Fruit fly (Drosophila melanogaster) whole organism, embryonic: ENCODE measurements around the gene CG12947.

Experiments used
- Bgb ChIP-seq: fragments of 200-800 bp; sonication (Bioruptor generic); IDR thresholded peaks from 2 replicates; pipeline ENCODE4 v1.3.6; 2022; ENCODE audit warnings: missing biosample characterization, missing genetic modification characterization; ENCODE audit not compliant: partially characterized antibody
- CG1024 ChIP-seq: fragments of 200-800 bp; sonication (Bioruptor generic); IDR thresholded peaks from 2 replicates; pipeline ENCODE4 v1.3.6; 2022; ENCODE audit warnings: missing biosample characterization, missing genetic modification characterization
- CG11093 ChIP-seq: fragments of 200-800 bp; sonication (Bioruptor generic); IDR thresholded peaks from 3 replicates; pipeline ENCODE4 v1.3.6; 2022; ENCODE audit warnings: missing biosample characterization, missing genetic modification characterization
- CG11247 ChIP-seq: fragments of 200-800 bp; sonication (Bioruptor generic); IDR thresholded peaks from 2 replicates; pipeline ENCODE4 v1.3.6; 2022; ENCODE audit warnings: missing biosample characterization, missing genetic modification characterization
- CG11504 ChIP-seq: fragments of 200-800 bp; sonication (Bioruptor generic); optimal IDR thresholded peaks from 3 replicates; lab custom pipeline; 2019; ENCODE audit warnings: missing biosample characterization, mild to moderate bottlenecking, missing genetic modification characterization, moderate library complexity
- CG11723 ChIP-seq: fragments of 200-800 bp; sonication (Bioruptor generic); optimal IDR thresholded peaks from 2 replicates; lab custom pipeline; 2017; ENCODE audit warnings: missing biosample characterization, mild to moderate bottlenecking, missing genetic modification characterization
- CG12155 ChIP-seq: fragments of 200-800 bp; sonication (Bioruptor generic); optimal IDR thresholded peaks from 3 replicates; lab custom pipeline; 2016; ENCODE audit warnings: missing biosample characterization, missing genetic modification characterization
- CG13624 ChIP-seq: fragments of 200-800 bp; sonication (Bioruptor generic); optimal IDR thresholded peaks from 2 replicates; lab custom pipeline; 2016; ENCODE audit warnings: missing biosample characterization, missing genetic modification characterization
- CG14050 ChIP-seq: fragments of 200-800 bp; sonication (Bioruptor generic); IDR thresholded peaks from 3 replicates; pipeline ENCODE4 v1.3.6; 2022; ENCODE audit warnings: missing biosample characterization, missing genetic modification characterization
- CG15601 ChIP-seq: fragments of 200-800 bp; sonication (Bioruptor generic); optimal IDR thresholded peaks from 3 replicates; lab custom pipeline; 2019; ENCODE audit warnings: missing biosample characterization, mild to moderate bottlenecking, missing genetic modification characterization, moderate library complexity
- CG16779 ChIP-seq: fragments of 200-800 bp; sonication (Bioruptor generic); IDR thresholded peaks from 2 replicates; pipeline ENCODE4 v1.3.6; 2022; ENCODE audit warnings: missing biosample characterization, missing genetic modification characterization
- CG17385 ChIP-seq: fragments of 200-800 bp; sonication (Bioruptor generic); optimal IDR thresholded peaks from 3 replicates; lab custom pipeline; 2018; ENCODE audit warnings: missing biosample characterization, mild to moderate bottlenecking, missing genetic modification characterization
- CG17829 ChIP-seq: fragments of 200-800 bp; optimal IDR thresholded peaks from 2 replicates; lab custom pipeline; 2019; ENCODE audit warnings: missing biosample characterization, mild to moderate bottlenecking, missing genetic modification characterization, moderate library complexity
- CG2875 ChIP-seq: fragments of 200-800 bp; sonication (Bioruptor generic); optimal IDR thresholded peaks from 2 replicates; lab custom pipeline; 2017; ENCODE audit warnings: missing biosample characterization, mild to moderate bottlenecking, missing genetic modification characterization, missing genetic modification reagents
- CG3163 ChIP-seq: fragments of 200-800 bp; sonication (Bioruptor generic); optimal IDR thresholded peaks from 3 replicates; lab custom pipeline; 2016; ENCODE audit warnings: missing biosample characterization, missing genetic modification characterization
- CG32772 ChIP-seq: fragments of 200-800 bp; sonication (Bioruptor generic); IDR thresholded peaks from 2 replicates; pipeline ENCODE4 v1.3.6; 2022; ENCODE audit warnings: missing biosample characterization, missing genetic modification characterization
- CG3407 ChIP-seq: fragments of 200-800 bp; sonication (Bioruptor generic); optimal IDR thresholded peaks from 2 replicates; lab custom pipeline; 2018; ENCODE audit warnings: missing biosample characterization, mild to moderate bottlenecking, missing genetic modification characterization
- CG3995 ChIP-seq: fragments of 200-800 bp; sonication (Bioruptor generic); optimal IDR thresholded peaks from 3 replicates; lab custom pipeline; 2016; ENCODE audit warnings: missing biosample characterization, missing genetic modification characterization
- CG5245 ChIP-seq: fragments of 200-800 bp; sonication (Bioruptor generic); optimal IDR thresholded peaks from 3 replicates; lab custom pipeline; 2016; ENCODE audit warnings: missing biosample characterization, missing genetic modification characterization
- CG6689 ChIP-seq: fragments of 200-800 bp; sonication (Bioruptor generic); IDR thresholded peaks from 2 replicates; pipeline ENCODE4 v1.3.6; 2022; ENCODE audit warnings: missing biosample characterization, missing genetic modification characterization
- CG6854 ChIP-seq: fragments of 200-800 bp; sonication (Bioruptor generic); optimal IDR thresholded peaks from 3 replicates; lab custom pipeline; 2017; ENCODE audit warnings: missing biosample characterization, mild to moderate bottlenecking, missing genetic modification characterization
- CG7271 ChIP-seq: fragments of 200-800 bp; sonication (Bioruptor generic); optimal IDR thresholded peaks from 2 replicates; lab custom pipeline; 2018; ENCODE audit warnings: missing biosample characterization, mild to moderate bottlenecking, missing genetic modification characterization, moderate library complexity
- CG7556 ChIP-seq: fragments of 200-800 bp; sonication (Bioruptor generic); optimal IDR thresholded peaks from 2 replicates; lab custom pipeline; 2017; ENCODE audit warnings: missing biosample characterization, mild to moderate bottlenecking, missing genetic modification characterization
- CTCF ChIP-seq: fragments of 200-800 bp; sonication (Bioruptor generic); optimal IDR thresholded peaks from 2 replicates; lab custom pipeline; 2017; ENCODE audit warnings: missing biosample characterization, mild to moderate bottlenecking, missing genetic modification characterization, moderate library complexity
- D19B ChIP-seq: fragments of 200-800 bp; sonication (Bioruptor generic); optimal IDR thresholded peaks from 2 replicates; lab custom pipeline; 2017; ENCODE audit warnings: missing biosample characterization, mild to moderate bottlenecking, missing genetic modification characterization
- E2f2 ChIP-seq: fragments of 200-800 bp; sonication (Bioruptor generic); IDR thresholded peaks from 2 replicates; pipeline ENCODE4 v1.3.6; 2022; ENCODE audit warnings: missing biosample characterization, missing genetic modification characterization
- Hand ChIP-seq: fragments of 200-800 bp; sonication (Bioruptor generic); optimal IDR thresholded peaks from 2 replicates; lab custom pipeline; 2017; ENCODE audit warnings: mild to moderate bottlenecking, missing biosample characterization, missing genetic modification reagents, missing genetic modification characterization
- Hr3 ChIP-seq: fragments of 200-800 bp; sonication (Bioruptor generic); optimal IDR thresholded peaks from 3 replicates; lab custom pipeline; 2016; ENCODE audit warnings: missing biosample characterization, missing genetic modification characterization
- MESR4 ChIP-seq: fragments of 200-800 bp; sonication (Bioruptor generic); optimal IDR thresholded peaks from 2 replicates; lab custom pipeline; 2018; ENCODE audit warnings: missing biosample characterization, mild to moderate bottlenecking, missing genetic modification characterization, moderate library complexity
- NC2α ChIP-seq: fragments of 200-800 bp; sonication (Bioruptor generic); optimal IDR thresholded peaks from 2 replicates; lab custom pipeline; 2016; ENCODE audit warnings: missing biosample characterization, missing genetic modification characterization
- Neu2 ChIP-seq: fragments of 200-800 bp; sonication (Bioruptor generic); optimal IDR thresholded peaks from 3 replicates; lab custom pipeline; 2016; ENCODE audit warnings: missing biosample characterization, missing genetic modification characterization, borderline replicate concordance
- ab ChIP-seq: fragments of 200-800 bp; sonication (Bioruptor generic); optimal IDR thresholded peaks from 2 replicates; lab custom pipeline; 2016; ENCODE audit warnings: missing biosample characterization, missing genetic modification characterization
- bab2 ChIP-seq: fragments of 200-800 bp; sonication (Bioruptor generic); optimal IDR thresholded peaks from 2 replicates; lab custom pipeline; 2016; ENCODE audit warnings: missing biosample characterization, missing genetic modification characterization
- bigmax ChIP-seq: fragments of 200-800 bp; sonication (Bioruptor generic); optimal IDR thresholded peaks from 2 replicates; lab custom pipeline; 2018; ENCODE audit warnings: missing biosample characterization, mild to moderate bottlenecking, missing genetic modification characterization
- chm ChIP-seq: fragments of 200-800 bp; sonication (Bioruptor generic); IDR thresholded peaks from 2 replicates; pipeline ENCODE4 v1.3.6; 2022; ENCODE audit warnings: missing biosample characterization, missing genetic modification characterization
- corto ChIP-seq: fragments of 200-800 bp; sonication (Bioruptor generic); optimal IDR thresholded peaks from 2 replicates; lab custom pipeline; 2016; ENCODE audit warnings: missing biosample characterization, mild to moderate bottlenecking, missing genetic modification characterization, moderate library complexity
- crp ChIP-seq, 2 experiments: fragments of 200-800 bp; sonication (Bioruptor generic); optimal IDR thresholded peaks; 2 replicates in 1 of 2; 3 replicates in 1 of 2; lab custom pipeline; 2017; ENCODE audit warnings: missing biosample characterization in 2 of 2, missing genetic modification characterization in 2 of 2, mild to moderate bottlenecking in 1 of 2, moderate library complexity in 1 of 2
- inv ChIP-seq: fragments of 200-800 bp; sonication (Bioruptor generic); IDR thresholded peaks from 2 replicates; pipeline ENCODE4 v1.3.6; 2022; ENCODE audit warnings: missing biosample characterization, missing genetic modification characterization; ENCODE audit not compliant: partially characterized antibody
- lbe ChIP-seq: fragments of 200-800 bp; sonication (Bioruptor generic); optimal IDR thresholded peaks from 2 replicates; lab custom pipeline; 2016; ENCODE audit warnings: missing biosample characterization, mild to moderate bottlenecking, missing genetic modification characterization
- lilli ChIP-seq: fragments of 200-800 bp; sonication (Bioruptor generic); optimal IDR thresholded peaks from 3 replicates; lab custom pipeline; 2016; ENCODE audit warnings: missing biosample characterization, missing genetic modification characterization
- mam ChIP-seq: fragments of 200-800 bp; sonication (Bioruptor generic); optimal IDR thresholded peaks from 3 replicates; lab custom pipeline; 2016; ENCODE audit warnings: missing biosample characterization, missing genetic modification characterization
- mld ChIP-seq: fragments of 200-800 bp; sonication (Bioruptor generic); IDR thresholded peaks from 3 replicates; pipeline ENCODE4 v1.3.6; 2022; ENCODE audit warnings: missing biosample characterization, missing genetic modification characterization; ENCODE audit not compliant: partially characterized antibody
- nau ChIP-seq: fragments of 200-800 bp; sonication (Bioruptor generic); optimal IDR thresholded peaks from 3 replicates; lab custom pipeline; 2017; ENCODE audit warnings: missing biosample characterization, mild to moderate bottlenecking, missing genetic modification characterization, missing genetic modification reagents
- nom ChIP-seq: fragments of 200-800 bp; sonication (Bioruptor generic); optimal IDR thresholded peaks from 2 replicates; lab custom pipeline; 2017; ENCODE audit warnings: missing biosample characterization, missing genetic modification characterization, mild to moderate bottlenecking, moderate library complexity, missing genetic modification reagents
- p53 ChIP-seq: fragments of 200-800 bp; sonication (Bioruptor generic); optimal IDR thresholded peaks from 2 replicates; lab custom pipeline; 2016; ENCODE audit warnings: missing biosample characterization, missing genetic modification characterization
- pb ChIP-seq: fragments of 200-800 bp; sonication (Bioruptor generic); optimal IDR thresholded peaks from 3 replicates; lab custom pipeline; 2016; ENCODE audit warnings: missing biosample characterization, missing genetic modification characterization
- scrt ChIP-seq: fragments of 200-800 bp; sonication (Bioruptor generic); optimal IDR thresholded peaks from 2 replicates; lab custom pipeline; 2018; ENCODE audit warnings: missing biosample characterization, mild to moderate bottlenecking, missing genetic modification characterization, moderate library complexity
- sens-2 ChIP-seq: fragments of 200-800 bp; sonication (Bioruptor generic); IDR thresholded peaks from 2 replicates; pipeline ENCODE4 v1.3.6; 2022; ENCODE audit warnings: missing biosample characterization, missing genetic modification characterization
- tap ChIP-seq: fragments of 200-800 bp; optimal IDR thresholded peaks from 3 replicates; lab custom pipeline; 2019; ENCODE audit warnings: missing biosample characterization, mild to moderate bottlenecking, missing genetic modification characterization, moderate library complexity
- wek ChIP-seq: fragments of 200-800 bp; sonication (Bioruptor generic); optimal IDR thresholded peaks from 3 replicates; lab custom pipeline; 2018; ENCODE audit warnings: missing biosample characterization, mild to moderate bottlenecking, missing genetic modification characterization, moderate library complexity
- yki ChIP-seq: fragments of >200 bp; optimal IDR thresholded peaks from 3 replicates; lab custom pipeline; 2018

CG12947 gene

DNA sequence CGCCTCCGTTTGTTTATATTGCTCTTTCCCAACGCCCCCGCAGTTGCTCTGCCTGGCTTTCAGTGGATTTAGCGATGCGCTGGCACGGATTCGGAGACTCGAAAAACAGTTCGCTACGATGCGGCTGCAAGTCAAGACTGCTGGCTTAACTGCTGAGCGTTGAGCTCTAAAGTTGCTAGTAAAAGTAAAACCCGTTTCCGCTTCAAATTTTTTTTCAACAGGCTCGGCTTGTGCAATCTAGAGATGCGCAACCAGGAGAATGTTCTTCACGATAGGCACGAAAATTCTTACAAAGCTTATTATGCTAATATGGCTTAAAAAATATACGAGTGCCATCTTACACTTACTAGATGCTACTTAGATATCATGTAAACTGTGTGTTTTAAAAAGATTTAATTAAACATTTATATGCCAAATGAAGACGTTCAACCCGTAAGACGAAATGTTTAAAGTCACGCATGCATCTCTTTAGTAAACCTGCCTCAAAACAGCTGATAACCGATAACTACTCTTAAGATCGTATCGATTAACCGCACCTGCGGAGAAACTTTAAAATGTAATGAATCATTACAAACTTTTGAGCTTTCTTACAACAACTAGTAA lies 32.5 kb upstream of the CG12947 start, which contains the start of gene CG12948 (continued):
- TF ChIP-seq CG13624 (GFP tag; lab: Kevin White, UChicago), result peak; percentile 66
- no peak for TF ChIP-seq sens-2 (GFP tag; lab: Robert Waterston, UW)
- peak; percentile 49 for TF ChIP-seq corto (GFP tag; lab: Kevin White, UChicago)
- peak; percentile 39 for TF ChIP-seq CG12155 (GFP tag; lab: Kevin White, UChicago)
- peak; percentile 82 for TF ChIP-seq MESR4 (GFP tag; lab: Kevin White, UChicago)
- TF ChIP-seq CG6689, result no peak
- TF ChIP-seq CG11504 (tag; lab: Kevin White, UChicago), result no peak
- no peak for TF ChIP-seq bigmax (GFP tag; lab: Kevin White, UChicago)
- no peak for TF ChIP-seq tap (tag; lab: Kevin White, UChicago)
- TF ChIP-seq CG17829 (tag; lab: Kevin White, UChicago), result peak; percentile 57
- TF ChIP-seq p53, result no peak
- TF ChIP-seq nom (GFP tag; lab: Kevin White, UChicago), result peak; percentile 65
- no peak for TF ChIP-seq Hand
- TF ChIP-seq CG5245 (GFP tag; lab: Kevin White, UChicago), result peak; percentile 25
- peak; percentile 64 for TF ChIP-seq lbe (GFP tag; lab: Kevin White, UChicago)
- no peak for TF ChIP-seq D19B
- no peak for TF ChIP-seq CG6854 (GFP tag; lab: Kevin White, UChicago)
- no peak for TF ChIP-seq Neu2 (GFP tag; lab: Kevin White, UChicago)
- peak; percentile 72 for TF ChIP-seq lilli (GFP tag; lab: Kevin White, UChicago)
- TF ChIP-seq CG14050 (GFP tag; lab: Robert Waterston, UW), result no peak; the same call in 2 of the 3 replicates
- no peak for TF ChIP-seq NC2α (GFP tag; lab: Kevin White, UChicago)
- peak; percentile 60 for TF ChIP-seq mam (GFP tag; lab: Kevin White, UChicago)
- TF ChIP-seq scrt, result no peak
- no peak for TF ChIP-seq CG3163 (GFP tag; lab: Kevin White, UChicago)
- peak; percentile 78 for TF ChIP-seq Bgb (GFP tag; lab: Robert Waterston, UW)
- no peak for TF ChIP-seq CG16779 (GFP tag; lab: Robert Waterston, UW)
- no peak for TF ChIP-seq E2f2 (GFP tag; lab: Robert Waterston, UW)
- TF ChIP-seq CG3407 (GFP tag; lab: Kevin White, UChicago), result no peak
- no peak for TF ChIP-seq pb
- TF ChIP-seq CG7556 (GFP tag; lab: Kevin White, UChicago), result no peak
- TF ChIP-seq CG1024 (GFP tag; lab: Robert Waterston, UW), result no peak
- TF ChIP-seq CG15601 (tag; lab: Kevin White, UChicago), result no peak
- TF ChIP-seq CG17385 (GFP tag; lab: Kevin White, UChicago), result peak; percentile 56
- TF ChIP-seq CG11723 (GFP tag; lab: Kevin White, UChicago), result no peak
- TF ChIP-seq mld (GFP tag; lab: Robert Waterston, UW), result peak; percentile 79; the same call in 1 of the 3 replicates
- no peak for TF ChIP-seq wek (GFP tag; lab: Kevin White, UChicago)
- TF ChIP-seq nau, result no peak
- TF ChIP-seq CTCF, result no peak
- peak; percentile 18; the same call in 1 of the 2 replicates for TF ChIP-seq CG11247 (GFP tag; lab: Robert Waterston, UW)
- peak; percentile 52 for TF ChIP-seq CG3995 (GFP tag; lab: Kevin White, UChicago)
- no peak for TF ChIP-seq yki
- TF ChIP-seq CG7271 (tag; lab: Kevin White, UChicago), result peak; percentile 5
- no peak for TF ChIP-seq ab
- TF ChIP-seq CG32772 (GFP tag; lab: Robert Waterston, UW), result no peak; the same call in 1 of the 2 replicates
- peak; percentile 81 for TF ChIP-seq inv (GFP tag; lab: Robert Waterston, UW)
- TF ChIP-seq bab2 (GFP tag; lab: Kevin White, UChicago), result no peak
- peak; percentile 11 for TF ChIP-seq CG2875 (GFP tag; lab: Kevin White, UChicago)
- peak; percentile 22 for TF ChIP-seq Hr3 (GFP tag; lab: Kevin White, UChicago)
- TF ChIP-seq CG11093 (GFP tag; lab: Robert Waterston, UW), result 0 out of 3 replicates have a peak, but pooled peaks have one; percentile 27
- no peak for TF ChIP-seq chm
- peak; percentile 38 to 86 for TF ChIP-seq crp (GFP tag; optimal IDR thresholded peaks at IDR 0.05; lab: Kevin White, UChicago)
